Worm (Caenorhabditis elegans): ENCODE data around the gene T05C12.8.
A peak's percentile ranks its signal among the peaks of the same experiment; 100 is the strongest.

The T05C12.8 gene

DNA sequence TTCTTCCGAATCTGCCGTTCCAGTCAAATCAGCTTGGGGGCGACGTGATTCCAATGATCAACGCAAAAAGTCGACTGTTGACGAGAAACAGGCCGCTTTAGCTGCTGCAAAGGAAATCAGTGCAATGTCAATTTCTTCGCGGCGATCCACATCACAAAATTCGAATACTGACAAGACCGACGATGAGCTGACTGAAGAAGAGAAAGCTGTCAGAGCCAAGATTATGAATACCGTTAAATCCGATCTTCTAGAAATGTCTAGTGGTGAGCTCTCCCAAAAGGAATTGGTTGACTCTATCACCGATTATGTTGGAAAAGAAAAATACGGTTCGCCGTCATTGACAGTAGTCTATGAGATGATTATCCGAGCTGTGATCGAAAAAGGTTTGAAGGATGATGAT is 29.9 kb upstream of the T05C12.8 start:
- TF ChIP-seq zag-1 (tag; optimal IDR thresholded peaks at IDR 0.05) (no peak), nfya-1 (tag; optimal IDR thresholded peaks at IDR 0.05; ENCODE audit: insufficient read depth) (no peak), pqm-1 (tag; optimal IDR thresholded peaks at IDR 0.05) (no peak), nhr-28 (tag; optimal IDR thresholded peaks at IDR 0.05) (no peak), ceh-9 (tag; optimal IDR thresholded peaks at IDR 0.05) (no peak), ceh-16 (tag; optimal IDR thresholded peaks at IDR 0.05) (no peak), ceh-28 (tag; optimal IDR thresholded peaks at IDR 0.05) (no peak), fos-1 (tag; optimal IDR thresholded peaks at IDR 0.05) (no peak), unc-39 (tag; optimal IDR thresholded peaks at IDR 0.05) (no peak), ama-1 (optimal IDR thresholded peaks at IDR 0.05) (no peak), nhr-77 (tag; optimal IDR thresholded peaks at IDR 0.05) (no peak), elt-3 (tag; optimal IDR thresholded peaks at IDR 0.05) (no peak), nhr-23 (tag; optimal IDR thresholded peaks at IDR 0.05) (no peak), aly-2 (tag; optimal IDR thresholded peaks at IDR 0.05) (no peak), egl-5 (tag; optimal IDR thresholded peaks at IDR 0.05) (no peak), nhr-12 (tag; optimal IDR thresholded peaks at IDR 0.05) (no peak), lin-39 (tag; optimal IDR thresholded peaks at IDR 0.05) (no peak), elt-2 (tag; optimal IDR thresholded peaks at IDR 0.05) (no peak), nhr-67 (tag; optimal IDR thresholded peaks at IDR 0.05) (no peak)

DNA sequence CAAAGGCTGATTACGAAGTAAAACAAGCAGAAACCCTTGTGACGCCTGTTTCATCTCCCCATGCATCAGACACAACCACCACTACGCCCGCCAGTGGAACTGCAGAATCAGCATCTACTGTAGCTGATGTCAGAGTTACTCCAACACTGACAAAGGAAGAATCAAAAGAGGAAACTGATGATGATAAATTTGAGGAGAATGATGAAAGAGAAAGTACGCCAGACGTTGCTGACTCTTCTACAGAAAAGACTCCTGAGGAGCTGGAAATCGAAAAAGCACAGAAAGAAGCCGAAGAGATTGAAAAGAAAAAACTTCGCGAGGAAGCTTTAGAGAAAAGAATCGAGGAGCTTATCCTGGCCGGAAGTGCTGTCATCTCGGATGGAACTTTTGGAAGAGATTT is 27.9 kb upstream of the T05C12.8 start:
- TF ChIP-seq egl-27 (tag; optimal IDR thresholded peaks at IDR 0.05): no peak
- no peak for TF ChIP-seq nhr-25 (tag; optimal IDR thresholded peaks at IDR 0.05)
- no peak for TF ChIP-seq nhr-237 (tag; optimal IDR thresholded peaks at IDR 0.05)

DNA sequence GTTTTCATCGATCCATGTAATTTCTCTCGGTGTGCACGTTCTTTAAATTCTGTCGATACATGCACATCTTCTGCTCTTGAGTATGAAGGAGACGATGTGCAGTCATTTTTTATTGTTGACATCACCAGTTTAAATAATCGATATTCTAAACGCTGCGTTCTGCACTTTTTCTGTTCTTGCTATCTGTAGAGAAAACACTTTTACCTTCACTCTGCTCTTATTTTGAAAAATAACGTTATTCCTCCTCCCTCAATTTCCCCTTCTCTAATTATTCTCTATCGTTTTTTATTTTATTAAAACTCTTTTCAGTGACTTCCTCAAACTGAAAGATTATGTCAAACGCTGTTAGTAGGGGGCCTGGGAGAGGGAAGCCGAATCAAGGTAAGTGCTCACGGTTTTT is 26.6 kb upstream of the T05C12.8 start, which contains the start of gene ifg-1:
TSS of gene ifg-1 (plus strand) at position 301 of the 400 bp plus-strand sequence.
- TF ChIP-seq jun-1 (tag; optimal IDR thresholded peaks at IDR 0.05): no peak
- TF ChIP-seq nhr-77 (tag; optimal IDR thresholded peaks at IDR 0.05): no peak
- TF ChIP-seq nhr-28 (tag; optimal IDR thresholded peaks at IDR 0.05): no peak
- no peak for TF ChIP-seq lin-15B (tag; optimal IDR thresholded peaks at IDR 0.05)
- no peak for TF ChIP-seq nfya-1 (tag; optimal IDR thresholded peaks at IDR 0.05; ENCODE audit: insufficient read depth)
- TF ChIP-seq nhr-237 (tag; optimal IDR thresholded peaks at IDR 0.05): no peak
- no peak for TF ChIP-seq daf-12 (tag; optimal IDR thresholded peaks at IDR 0.05)
- TF ChIP-seq ztf-4 (tag; optimal IDR thresholded peaks at IDR 0.05): no peak
- no peak for TF ChIP-seq nhr-11 (tag; optimal IDR thresholded peaks at IDR 0.05)
- TF ChIP-seq elt-1 (tag; optimal IDR thresholded peaks at IDR 0.05): no peak
- no peak for TF ChIP-seq aly-2 (tag; optimal IDR thresholded peaks at IDR 0.05)
- no peak for TF ChIP-seq ztf-11 (tag; optimal IDR thresholded peaks at IDR 0.05)
- no peak for TF ChIP-seq elt-3 (tag; optimal IDR thresholded peaks at IDR 0.05)
- no peak for TF ChIP-seq pha-4 (tag; optimal IDR thresholded peaks at IDR 0.05)
- no peak for TF ChIP-seq lsy-12 (tag; optimal IDR thresholded peaks at IDR 0.05)
- no peak for TF ChIP-seq elt-2 (tag; optimal IDR thresholded peaks at IDR 0.05)

DNA sequence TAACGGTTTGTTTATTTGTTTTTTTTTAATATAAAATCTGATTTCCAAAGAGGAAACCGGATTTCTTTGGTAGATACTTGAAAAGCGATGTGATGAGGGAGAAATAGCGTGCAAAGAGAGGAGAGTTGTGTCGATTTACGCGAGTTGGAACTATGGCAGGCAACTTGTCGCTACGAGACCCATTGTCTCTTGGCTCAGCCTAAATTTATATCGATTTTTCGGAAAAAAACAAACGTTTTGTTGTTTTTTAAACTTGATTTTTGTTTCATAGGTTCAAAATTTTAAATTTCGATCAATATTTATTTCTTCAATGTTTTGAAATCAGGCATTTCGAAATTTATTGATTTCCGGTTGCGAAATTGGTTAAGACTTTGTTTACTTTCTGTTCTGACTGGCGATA is 26.1 kb upstream of the T05C12.8 start, which contains the start of gene M110.3:
TSS of gene M110.3 (minus strand) at position 184 of the 400 bp plus-strand sequence.
- TF ChIP-seq pqm-1 (tag; optimal IDR thresholded peaks at IDR 0.05): no peak
- peak; percentile 73 for TF ChIP-seq nhr-23 (tag; optimal IDR thresholded peaks at IDR 0.05)
- no peak for TF ChIP-seq nhr-76 (tag; optimal IDR thresholded peaks at IDR 0.05)
- TF ChIP-seq zag-1 (tag; optimal IDR thresholded peaks at IDR 0.05): no peak
- no peak for TF ChIP-seq mml-1 (tag; optimal IDR thresholded peaks at IDR 0.05)
- TF ChIP-seq R02D3.7 (tag; optimal IDR thresholded peaks at IDR 0.05): peak; percentile 93
- TF ChIP-seq fkh-10 (GFP tag; optimal IDR thresholded peaks at IDR 0.05): no peak
- no peak for TF ChIP-seq fkh-2 (tag; optimal IDR thresholded peaks at IDR 0.05)
- TF ChIP-seq egl-5 (tag; optimal IDR thresholded peaks at IDR 0.05): peak; percentile 67
- TF ChIP-seq fos-1 (tag; optimal IDR thresholded peaks at IDR 0.05): no peak
- TF ChIP-seq ceh-28 (tag; optimal IDR thresholded peaks at IDR 0.05): peak; percentile 69
- no peak for TF ChIP-seq nhr-43 (tag; optimal IDR thresholded peaks at IDR 0.05; ENCODE audit: poor library complexity, severe bottlenecking)
- TF ChIP-seq lin-15B (tag; optimal IDR thresholded peaks at IDR 0.05): peak; percentile 65
- no peak for TF ChIP-seq mdl-1 (tag; optimal IDR thresholded peaks at IDR 0.05)
- TF ChIP-seq elt-3 (tag; optimal IDR thresholded peaks at IDR 0.05): no peak
- TF ChIP-seq elt-1 (tag; optimal IDR thresholded peaks at IDR 0.05): no peak
- TF ChIP-seq nhr-77 (tag; optimal IDR thresholded peaks at IDR 0.05): no peak
- no peak for TF ChIP-seq lsy-12 (tag; optimal IDR thresholded peaks at IDR 0.05)
- no peak for TF ChIP-seq ceh-9 (tag; optimal IDR thresholded peaks at IDR 0.05)
- no peak for TF ChIP-seq unc-62 (GFP tag; optimal IDR thresholded peaks at IDR 0.05)
- TF ChIP-seq unc-39 (tag; optimal IDR thresholded peaks at IDR 0.05): no peak
- TF ChIP-seq elt-2 (tag; optimal IDR thresholded peaks at IDR 0.05): peak; percentile 14
- TF ChIP-seq ztf-11 (tag; optimal IDR thresholded peaks at IDR 0.05): no peak
- no peak for TF ChIP-seq ama-1 (optimal IDR thresholded peaks at IDR 0.05)
- no peak for TF ChIP-seq tbx-2 (tag; optimal IDR thresholded peaks at IDR 0.05)
- TF ChIP-seq nfya-1 (tag; optimal IDR thresholded peaks at IDR 0.05; ENCODE audit: insufficient read depth): peak; percentile 76
- TF ChIP-seq lin-39 (tag; optimal IDR thresholded peaks at IDR 0.05): peak; percentile 70
- TF ChIP-seq ceh-16 (tag; optimal IDR thresholded peaks at IDR 0.05): no peak
- peak; percentile 71 for TF ChIP-seq hmg-11 (tag; optimal IDR thresholded peaks at IDR 0.05)
- peak; percentile 4 for TF ChIP-seq jun-1 (tag; optimal IDR thresholded peaks at IDR 0.05)
- TF ChIP-seq ceh-82 (tag; optimal IDR thresholded peaks at IDR 0.05): no peak
- no peak for TF ChIP-seq eor-1 (tag; optimal IDR thresholded peaks at IDR 0.05)
- peak; percentile 50 for TF ChIP-seq snpc-4 (tag; optimal IDR thresholded peaks at IDR 0.05)
- TF ChIP-seq daf-12 (tag; optimal IDR thresholded peaks at IDR 0.05): no peak
- TF ChIP-seq nhr-12 (tag; optimal IDR thresholded peaks at IDR 0.05): no peak
- TF ChIP-seq pha-4 (tag; optimal IDR thresholded peaks at IDR 0.05): peak; percentile 80
- no peak for TF ChIP-seq skn-1 (tag; optimal IDR thresholded peaks at IDR 0.05)

Data from whole organism, L3 larva.